Worm (Caenorhabditis elegans): ENCODE data around the gene C36H8.1.

- TF ChIP-seq skn-1 (tag; optimal IDR thresholded peaks at IDR 0.05): no peak
- no peak for TF ChIP-seq ceh-44 (GFP tag; IDR thresholded peaks at IDR 0.05)
- no peak for TF ChIP-seq mes-2 (tag; optimal IDR thresholded peaks at IDR 0.05; ENCODE audit: poor library complexity, severe bottlenecking)
- no peak for TF ChIP-seq set-16 (GFP tag; IDR thresholded peaks at IDR 0.05)
- TF ChIP-seq fos-1 (tag; optimal IDR thresholded peaks at IDR 0.05): no peak
- no peak for TF ChIP-seq nhr-77 (tag; optimal IDR thresholded peaks at IDR 0.05)
- no peak for TF ChIP-seq lsy-2 (tag; optimal IDR thresholded peaks at IDR 0.05)
- TF ChIP-seq nhr-11 (tag; optimal IDR thresholded peaks at IDR 0.05): no peak
- no peak for TF ChIP-seq mep-1 (tag; optimal IDR thresholded peaks at IDR 0.05)
- TF ChIP-seq hmg-1.1 (GFP tag; IDR thresholded peaks at IDR 0.05): no peak
- no peak for TF ChIP-seq egl-27 (tag; optimal IDR thresholded peaks at IDR 0.05)
- TF ChIP-seq Y75B8A.6 (GFP tag; IDR thresholded peaks at IDR 0.05): no peak
- TF ChIP-seq nhr-237 (tag; optimal IDR thresholded peaks at IDR 0.05): no peak
- no peak for TF ChIP-seq unc-130 (GFP tag; optimal IDR thresholded peaks at IDR 0.05)
Measured at ce11 chrIV:12728162-12728561, 16.5 kb downstream of the C36H8.1 start.
